Fruit fly (Drosophila melanogaster) whole organism, embryonic: ENCODE results near the gene Eip75B.

Source experiments
- CG10321 ChIP-seq: fragments of 200-800 bp; sonication (Bioruptor generic); IDR thresholded peaks from 2 replicates; pipeline ENCODE4 v1.3.6; 2022; ENCODE audit warnings: missing biosample characterization, missing genetic modification characterization
- CG10654 ChIP-seq: fragments of 200-800 bp; sonication (Bioruptor generic); optimal IDR thresholded peaks from 2 replicates; lab custom pipeline; 2016; ENCODE audit warnings: missing biosample characterization, missing genetic modification characterization
- CG11247 ChIP-seq: fragments of 200-800 bp; sonication (Bioruptor generic); IDR thresholded peaks from 2 replicates; pipeline ENCODE4 v1.3.6; 2022; ENCODE audit warnings: missing biosample characterization, missing genetic modification characterization
- CG12219 ChIP-seq: fragments of 200-800 bp; sonication (Bioruptor generic); optimal IDR thresholded peaks from 3 replicates; lab custom pipeline; 2018; ENCODE audit warnings: missing biosample characterization, mild to moderate bottlenecking, missing genetic modification characterization
- CG12769 ChIP-seq: fragments of 200-800 bp; sonication (Bioruptor generic); optimal IDR thresholded peaks from 2 replicates; lab custom pipeline; 2019; ENCODE audit warnings: missing biosample characterization, mild to moderate bottlenecking, missing genetic modification characterization, moderate library complexity
- CG30403 ChIP-seq: fragments of 200-800 bp; sonication (Bioruptor generic); optimal IDR thresholded peaks from 3 replicates; lab custom pipeline; 2016; ENCODE audit warnings: missing biosample characterization, missing genetic modification characterization
- CG42726 ChIP-seq: fragments of 200-800 bp; sonication (Bioruptor generic); IDR thresholded peaks from 2 replicates; pipeline ENCODE4 v1.3.6; 2022; ENCODE audit warnings: missing biosample characterization, missing genetic modification characterization; ENCODE audit not compliant: partially characterized antibody
- CG4360 ChIP-seq: fragments of 200-800 bp; sonication (Bioruptor generic); IDR thresholded peaks from 2 replicates; pipeline ENCODE4 v1.3.6; 2022; ENCODE audit warnings: missing biosample characterization, missing genetic modification characterization
- CG4617 ChIP-seq: fragments of 200-800 bp; sonication (Bioruptor generic); optimal IDR thresholded peaks from 3 replicates; lab custom pipeline; 2016; ENCODE audit warnings: missing biosample characterization, missing genetic modification characterization, borderline replicate concordance
- CG5245 ChIP-seq: fragments of 200-800 bp; sonication (Bioruptor generic); optimal IDR thresholded peaks from 3 replicates; lab custom pipeline; 2016; ENCODE audit warnings: missing biosample characterization, missing genetic modification characterization
- CG7372 ChIP-seq: fragments of 200-800 bp; sonication (Bioruptor generic); IDR thresholded peaks from 2 replicates; pipeline ENCODE4 v1.3.6; 2022; ENCODE audit warnings: missing biosample characterization, missing genetic modification characterization
- CG7963 ChIP-seq: fragments of 200-800 bp; sonication (Bioruptor generic); IDR thresholded peaks from 3 replicates; pipeline ENCODE4 v1.3.6; 2022; ENCODE audit warnings: missing biosample characterization, missing genetic modification characterization; ENCODE audit not compliant: partially characterized antibody
- Dbx ChIP-seq: fragments of 200-800 bp; sonication (Bioruptor generic); IDR thresholded peaks from 3 replicates; pipeline ENCODE4 v1.3.6; 2022; ENCODE audit warnings: missing biosample characterization, missing genetic modification characterization
- Deaf1 ChIP-seq: fragments of 200-800 bp; optimal IDR thresholded peaks from 3 replicates; lab custom pipeline; 2019; ENCODE audit warnings: missing biosample characterization, mild to moderate bottlenecking, missing genetic modification characterization, moderate library complexity
- Eip74EF ChIP-seq, 2 experiments: fragments of 200-800 bp in 1 of 2; fragments of >200 bp in 1 of 2; sonication (Bioruptor generic) in 1 of 2; optimal IDR thresholded peaks; 2 replicates each; lab custom pipeline; 2017 to 2019; ENCODE audit warnings: missing biosample characterization in 2 of 2, missing genetic modification characterization in 2 of 2, mild to moderate bottlenecking in 1 of 2, moderate library complexity in 1 of 2
- Med ChIP-seq: fragments of 200-800 bp; sonication (Bioruptor generic); peaks from one replicate; lab custom pipeline; 2016; ENCODE audit warnings: missing biosample characterization, missing genetic modification characterization, mild to moderate bottlenecking, inconsistent platforms, moderate library complexity
- NFAT ChIP-seq: fragments of 200-800 bp; sonication (Bioruptor generic); IDR thresholded peaks from 2 replicates; pipeline ENCODE4 v1.3.6; 2022; ENCODE audit warnings: missing biosample characterization, missing genetic modification characterization
- Ssrp ChIP-seq: fragments of 200-800 bp; sonication (Bioruptor generic); optimal IDR thresholded peaks from 2 replicates; lab custom pipeline; 2018; ENCODE audit warnings: missing biosample characterization, mild to moderate bottlenecking, missing genetic modification characterization, moderate library complexity
- bsh ChIP-seq, 2 experiments: fragments of 200-800 bp; sonication (Bioruptor generic); optimal IDR thresholded peaks; 2 replicates each; lab custom pipeline; 2017 to 2018; ENCODE audit warnings: mild to moderate bottlenecking in 2 of 2, missing biosample characterization in 2 of 2, missing genetic modification characterization in 2 of 2, moderate library complexity in 1 of 2
- chinmo ChIP-seq: fragments of 200-800 bp; sonication (Bioruptor generic); IDR thresholded peaks from 4 replicates; pipeline ENCODE4 v1.3.6; 2022; ENCODE audit warnings: missing biosample characterization, missing genetic modification characterization; ENCODE audit not compliant: partially characterized antibody
- dimm ChIP-seq: fragments of 200-800 bp; sonication (Bioruptor generic); IDR thresholded peaks from 2 replicates; pipeline ENCODE4 v1.3.6; 2022; ENCODE audit warnings: missing biosample characterization, missing genetic modification characterization
- fd102C ChIP-seq: fragments of 200-800 bp; sonication (Bioruptor generic); optimal IDR thresholded peaks from 2 replicates; lab custom pipeline; 2018; ENCODE audit warnings: missing biosample characterization, mild to moderate bottlenecking, missing genetic modification characterization, moderate library complexity
- ftz-f1 ChIP-seq: fragments of 200-800 bp; sonication (Bioruptor generic); optimal IDR thresholded peaks from 2 replicates; lab custom pipeline; 2016; ENCODE audit warnings: missing biosample characterization, missing genetic modification characterization
- grn ChIP-seq: fragments of 200-800 bp; sonication (Bioruptor generic); optimal IDR thresholded peaks from 3 replicates; lab custom pipeline; 2017; ENCODE audit warnings: missing biosample characterization, missing genetic modification characterization
- hb ChIP-seq: fragments of 200-800 bp; sonication (Bioruptor generic); IDR thresholded peaks from 3 replicates; pipeline ENCODE4 v1.3.6; 2022; ENCODE audit warnings: missing biosample characterization, missing genetic modification characterization; ENCODE audit not compliant: partially characterized antibody
- kay ChIP-seq: fragments of 200-800 bp; sonication (Bioruptor generic); optimal IDR thresholded peaks from 2 replicates; lab custom pipeline; 2016; ENCODE audit warnings: missing biosample characterization, missing genetic modification characterization
- lab ChIP-seq: fragments of 200-800 bp; sonication (Bioruptor generic); optimal IDR thresholded peaks from 3 replicates; lab custom pipeline; 2017; ENCODE audit warnings: missing biosample characterization, missing genetic modification characterization, mild to moderate bottlenecking, moderate library complexity, missing genetic modification reagents
- lbe ChIP-seq: fragments of 200-800 bp; sonication (Bioruptor generic); optimal IDR thresholded peaks from 2 replicates; lab custom pipeline; 2016; ENCODE audit warnings: missing biosample characterization, mild to moderate bottlenecking, missing genetic modification characterization
- org-1 ChIP-seq: fragments of 200-800 bp; sonication (Bioruptor generic); optimal IDR thresholded peaks from 2 replicates; lab custom pipeline; 2017; ENCODE audit warnings: missing biosample characterization, missing genetic modification characterization
- phol ChIP-seq: fragments of 200-800 bp; sonication (Bioruptor generic); optimal IDR thresholded peaks from 3 replicates; lab custom pipeline; 2018; ENCODE audit warnings: missing biosample characterization, mild to moderate bottlenecking, missing genetic modification characterization, moderate library complexity
- sd ChIP-seq: fragments of 200-800 bp; sonication (Bioruptor generic); optimal IDR thresholded peaks from 3 replicates; lab custom pipeline; 2018; ENCODE audit warnings: missing biosample characterization, mild to moderate bottlenecking, missing genetic modification characterization, moderate library complexity
- slou ChIP-seq: fragments of 200-800 bp; sonication (Bioruptor generic); optimal IDR thresholded peaks from 3 replicates; lab custom pipeline; 2016; ENCODE audit warnings: missing biosample characterization, missing genetic modification characterization
- zen ChIP-seq: fragments of 200-800 bp; sonication (Bioruptor generic); optimal IDR thresholded peaks from 3 replicates; lab custom pipeline; 2018; ENCODE audit warnings: missing biosample characterization, mild to moderate bottlenecking, missing genetic modification characterization, moderate library complexity

Eip75B gene

dm6 chr3L:17926575-17927276, 137.8 kb downstream of the Eip75B start:
- TF ChIP-seq CG7963 (GFP tag; lab: Robert Waterston, UW) (no peak), Ssrp (tag; lab: Kevin White, UChicago) (no peak), CG7372 (no peak), phol (tag; lab: Kevin White, UChicago) (no peak), bsh (GFP tag; optimal IDR thresholded peaks at IDR 0.05; lab: Kevin White, UChicago) (peak in 1 of 2 experiments; percentile 20), slou (GFP tag; lab: Kevin White, UChicago) (no peak)
- TF ChIP-seq, all 482 proteins: peak for 1

DNA sequence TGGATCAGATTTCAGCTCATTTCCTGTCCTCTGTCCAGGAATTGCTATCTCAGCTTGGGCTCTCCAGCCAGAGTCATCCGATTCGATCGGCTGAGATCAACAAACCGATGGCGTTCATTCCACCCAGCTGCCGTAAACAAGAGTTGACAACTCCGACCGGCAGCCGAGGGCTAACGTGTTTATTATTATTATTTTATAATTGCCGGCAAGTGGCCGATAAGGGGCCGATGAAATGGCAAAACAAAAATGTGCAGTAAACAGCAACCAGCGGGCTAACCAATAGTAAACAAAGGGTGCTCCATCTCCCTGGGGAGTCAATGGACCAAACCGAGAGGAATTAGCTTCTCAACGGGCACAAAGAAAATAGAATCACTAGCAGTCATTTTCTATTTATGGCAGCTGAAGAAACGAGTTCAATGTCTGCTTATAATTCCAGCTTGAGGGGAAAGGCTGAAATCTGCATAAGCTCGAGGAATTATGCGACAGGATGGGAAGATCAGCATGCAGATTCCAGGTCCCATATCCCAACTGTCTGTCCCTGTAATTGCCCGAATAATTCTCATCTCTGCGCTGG, 139.2 kb downstream of the Eip75B start:
- TF ChIP-seq CG42726 (GFP tag; lab: Robert Waterston, UW) (no peak), Dbx (GFP tag; lab: Robert Waterston, UW) (no peak), lbe (peak; percentile 39)

DNA sequence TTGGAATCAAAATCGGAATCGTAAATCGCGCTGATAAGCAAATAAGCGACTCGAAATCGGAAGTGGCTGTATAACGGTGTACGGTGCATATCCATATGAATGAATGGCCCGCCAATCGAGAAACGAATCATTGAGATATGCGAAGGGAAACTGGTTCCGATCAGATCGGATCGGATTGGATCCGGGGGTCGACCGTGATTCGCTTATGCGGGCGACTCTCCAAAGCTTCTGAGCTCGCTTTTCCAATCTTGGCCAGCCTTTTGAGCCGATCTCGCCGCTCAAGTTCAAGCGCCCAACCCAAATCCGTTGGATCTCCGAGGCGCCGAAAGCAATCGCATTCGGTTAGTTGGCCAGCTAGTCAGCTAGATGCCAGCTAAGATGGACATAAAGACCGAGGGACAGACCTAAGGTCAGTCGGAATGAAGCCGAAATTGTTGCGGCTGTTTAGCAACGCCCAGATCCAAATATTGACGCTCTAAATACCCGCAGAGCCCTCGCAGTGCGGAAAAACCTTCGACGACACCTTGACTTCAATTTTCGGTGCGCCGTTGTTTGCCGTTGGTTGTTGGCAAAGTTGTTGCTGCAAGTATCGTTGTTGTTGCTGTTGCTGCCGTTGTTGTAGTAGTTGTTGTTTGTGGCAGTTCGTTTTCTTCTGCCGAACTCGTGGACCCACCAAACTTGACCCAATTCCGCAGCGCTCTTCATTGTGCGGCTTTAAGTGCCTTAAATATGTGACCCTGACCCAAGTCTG, 140.3 kb downstream of the Eip75B start:
- TF ChIP-seq CG10654 (GFP tag; lab: Kevin White, UChicago) (no peak), org-1 (no peak), ftz-f1 (GFP tag; lab: Kevin White, UChicago) (peak; percentile 71), dimm (no peak), lab (GFP tag; lab: Kevin White, UChicago) (peak; percentile 27), sd (tag; lab: Kevin White, UChicago) (peak; percentile 11), NFAT (GFP tag; lab: Robert Waterston, UW) (no peak), CG4360 (GFP tag; lab: Robert Waterston, UW) (peak; percentile 25; the same call in 1 of the 2 replicates), kay (GFP tag; lab: Kevin White, UChicago) (no peak), CG10321 (0 out of 2 replicates have a peak, but pooled peaks have one; percentile 7), Med (GFP tag; lab: Kevin White, UChicago) (peak; percentile 76), CG5245 (no peak), zen (tag; lab: Kevin White, UChicago) (no peak), chinmo (GFP tag; lab: Robert Waterston, UW) (peak; percentile 81; the same call in 2 of the 4 replicates), CG4617 (GFP tag; lab: Kevin White, UChicago) (no peak), fd102C (GFP tag; lab: Kevin White, UChicago) (no peak), Deaf1 (tag; lab: Kevin White, UChicago) (peak; percentile 52), hb (GFP tag; lab: Robert Waterston, UW) (no peak), CG12769 (tag; lab: Kevin White, UChicago) (peak; percentile 31), CG11247 (GFP tag; lab: Robert Waterston, UW) (no peak), grn (GFP tag; lab: Kevin White, UChicago) (peak; percentile 69), Eip74EF (GFP tag; optimal IDR thresholded peaks at IDR 0.05; lab: Kevin White, UChicago) (peak in 1 of 2 experiments; percentile 50), CG30403 (GFP tag; lab: Kevin White, UChicago) (no peak), CG12219 (GFP tag; lab: Kevin White, UChicago) (no peak)
- TF ChIP-seq, all 482 proteins: peak for 11
